Worm (Caenorhabditis elegans): ENCODE data around the gene pin-2.

DNA sequence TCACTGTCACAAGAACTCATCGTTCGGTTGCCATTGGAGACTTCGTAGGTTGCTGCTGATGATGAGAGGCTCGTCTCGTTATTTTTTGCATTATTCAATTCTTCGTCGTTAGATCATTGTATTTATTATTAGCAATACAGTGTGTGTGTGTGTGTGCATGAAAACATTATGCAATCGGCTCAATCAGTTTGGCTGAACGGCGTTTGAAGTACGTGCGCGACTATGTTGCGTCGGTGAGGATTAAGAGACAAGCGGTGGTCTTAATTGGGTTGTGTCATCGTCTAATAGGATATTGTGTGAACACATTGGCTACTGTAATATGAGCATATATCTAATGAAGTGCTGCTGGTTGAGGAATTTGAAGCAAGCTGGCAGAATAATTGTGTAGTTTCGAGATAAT lies 20.2 kb downstream of the pin-2 start:
- no peak for TF ChIP-seq tab-1 (GFP tag; IDR thresholded peaks at IDR 0.05)
- TF ChIP-seq flt-1 (GFP tag; IDR thresholded peaks at IDR 0.05), result no peak
- TF ChIP-seq ztf-23 (GFP tag; IDR thresholded peaks at IDR 0.05), result no peak
- TF ChIP-seq med-1 (GFP tag; optimal IDR thresholded peaks at IDR 0.05; ENCODE audit: insufficient read depth), result no peak
- TF ChIP-seq klf-2 (GFP tag; conservative IDR thresholded peaks at IDR 0.05), result no peak
